Fruit fly (Drosophila melanogaster) whole organism, embryonic: ENCODE results near the gene Tmem214.
A peak's percentile ranks its signal among the peaks of the same experiment; 100 is the strongest.

Experiments used
- Blimp-1 ChIP-seq: fragments of 200-800 bp; sonication (Bioruptor generic); optimal IDR thresholded peaks from 3 replicates; lab custom pipeline; 2018; ENCODE audit warnings: missing biosample characterization, missing genetic modification characterization, mild to moderate bottlenecking, moderate library complexity, missing genetic modification reagents
- CG10959 ChIP-seq: fragments of 200-800 bp; sonication (Bioruptor generic); IDR thresholded peaks from 2 replicates; pipeline ENCODE4 v1.3.6; 2022; ENCODE audit warnings: missing biosample characterization, missing genetic modification characterization
- CG14441 ChIP-seq: fragments of 200-800 bp; sonication (Bioruptor generic); IDR thresholded peaks from 2 replicates; pipeline ENCODE4 v1.3.6; 2022; ENCODE audit warnings: missing biosample characterization, missing genetic modification characterization
- CG14710 ChIP-seq: fragments of 200-800 bp; sonication (Bioruptor generic); optimal IDR thresholded peaks from 3 replicates; lab custom pipeline; 2019; ENCODE audit warnings: missing biosample characterization, mild to moderate bottlenecking, missing genetic modification characterization, moderate library complexity
- CG15514 ChIP-seq: fragments of 200-800 bp; sonication (Bioruptor generic); optimal IDR thresholded peaks from 3 replicates; lab custom pipeline; 2017; ENCODE audit warnings: missing biosample characterization, missing genetic modification characterization, mild to moderate bottlenecking, moderate library complexity, missing genetic modification reagents
- CG16813 ChIP-seq: fragments of 200-800 bp; sonication (Bioruptor generic); IDR thresholded peaks from 3 replicates; pipeline ENCODE4 v1.3.6; 2022; ENCODE audit warnings: missing biosample characterization, missing genetic modification characterization; ENCODE audit not compliant: partially characterized antibody
- CG17802 ChIP-seq: fragments of 200-800 bp; sonication (Bioruptor generic); optimal IDR thresholded peaks from 2 replicates; lab custom pipeline; 2018; ENCODE audit warnings: missing biosample characterization, mild to moderate bottlenecking, missing genetic modification characterization, moderate library complexity
- CG18262 ChIP-seq: fragments of 200-800 bp; optimal IDR thresholded peaks from 3 replicates; lab custom pipeline; 2019; ENCODE audit warnings: missing biosample characterization, mild to moderate bottlenecking, missing genetic modification characterization, moderate library complexity
- CG18476 ChIP-seq: fragments of 200-800 bp; sonication (Bioruptor generic); optimal IDR thresholded peaks from 2 replicates; lab custom pipeline; 2016; ENCODE audit warnings: missing biosample characterization, mild to moderate bottlenecking, missing genetic modification characterization
- CG2678 ChIP-seq: fragments of 200-800 bp; sonication (Bioruptor generic); optimal IDR thresholded peaks from 3 replicates; lab custom pipeline; 2019; ENCODE audit warnings: missing biosample characterization, mild to moderate bottlenecking, missing genetic modification characterization, moderate library complexity
- CG30020 ChIP-seq: fragments of 200-800 bp; optimal IDR thresholded peaks from 2 replicates; lab custom pipeline; 2019; ENCODE audit warnings: missing biosample characterization, mild to moderate bottlenecking, missing genetic modification characterization, moderate library complexity
- CG34376 ChIP-seq: fragments of 200-800 bp; sonication (Bioruptor generic); optimal IDR thresholded peaks from 2 replicates; lab custom pipeline; 2018; ENCODE audit warnings: missing biosample characterization, mild to moderate bottlenecking, missing genetic modification characterization
- CG4707 ChIP-seq: fragments of 200-800 bp; sonication (Bioruptor generic); optimal IDR thresholded peaks from 2 replicates; lab custom pipeline; 2018; ENCODE audit warnings: missing biosample characterization, mild to moderate bottlenecking, missing genetic modification characterization, moderate library complexity
- CG7839 ChIP-seq: fragments of 200-800 bp; sonication (Bioruptor generic); optimal IDR thresholded peaks from 3 replicates; lab custom pipeline; 2018; ENCODE audit warnings: missing biosample characterization, mild to moderate bottlenecking, missing genetic modification characterization, moderate library complexity
- CG8765 ChIP-seq: fragments of 200-800 bp; sonication (Bioruptor generic); IDR thresholded peaks from 2 replicates; pipeline ENCODE4 v1.3.6; 2022; ENCODE audit warnings: missing biosample characterization, missing genetic modification characterization
- CG9817 ChIP-seq: fragments of 200-800 bp; sonication (Bioruptor generic); optimal IDR thresholded peaks from 2 replicates; lab custom pipeline; 2018; ENCODE audit warnings: missing biosample characterization, mild to moderate bottlenecking, missing genetic modification characterization, moderate library complexity
- Deaf1 ChIP-seq: fragments of 200-800 bp; optimal IDR thresholded peaks from 3 replicates; lab custom pipeline; 2019; ENCODE audit warnings: missing biosample characterization, mild to moderate bottlenecking, missing genetic modification characterization, moderate library complexity
- Dfd ChIP-seq, 2 experiments: fragments of >200 bp; optimal IDR thresholded peaks; 2 replicates each; lab custom pipeline; 2017; ENCODE audit warnings: missing biosample characterization in 2 of 2, missing genetic modification characterization in 2 of 2
- Dip2 ChIP-seq: fragments of 200-800 bp; sonication (Bioruptor generic); IDR thresholded peaks from 2 replicates; pipeline ENCODE4 v1.3.6; 2022; ENCODE audit warnings: missing biosample characterization, missing genetic modification characterization
- Doc2 ChIP-seq: fragments of 200-800 bp; sonication (Bioruptor generic); IDR thresholded peaks from 2 replicates; pipeline ENCODE4 v1.3.6; 2022; ENCODE audit warnings: missing biosample characterization, missing genetic modification characterization
- E2f2 ChIP-seq: fragments of 200-800 bp; sonication (Bioruptor generic); IDR thresholded peaks from 2 replicates; pipeline ENCODE4 v1.3.6; 2022; ENCODE audit warnings: missing biosample characterization, missing genetic modification characterization
- GATAe ChIP-seq: fragments of 200-800 bp; sonication (Bioruptor generic); conservative IDR thresholded peaks from 2 replicates; pipeline ENCODE4 v1.3.6; 2022; ENCODE audit warnings: missing biosample characterization, missing genetic modification characterization
- H15 ChIP-seq: fragments of 200-800 bp; sonication (Bioruptor generic); IDR thresholded peaks from 3 replicates; pipeline ENCODE4 v1.3.6; 2022; ENCODE audit warnings: missing biosample characterization, missing genetic modification characterization
- HHEX ChIP-seq: fragments of 200-800 bp; sonication (Bioruptor generic); optimal IDR thresholded peaks from 3 replicates; lab custom pipeline; 2017; ENCODE audit warnings: missing biosample characterization, mild to moderate bottlenecking, missing genetic modification characterization, missing genetic modification reagents
- Hr51 ChIP-seq, 2 experiments: fragments of 200-800 bp; sonication (Bioruptor generic); optimal IDR thresholded peaks; 2 replicates in 1 of 2; 3 replicates in 1 of 2; lab custom pipeline; 2016 to 2018; ENCODE audit warnings: missing biosample characterization in 2 of 2, missing genetic modification characterization in 2 of 2, mild to moderate bottlenecking in 1 of 2, moderate library complexity in 1 of 2
- Max ChIP-seq: fragments of 200-800 bp; sonication (Bioruptor generic); optimal IDR thresholded peaks from 2 replicates; lab custom pipeline; 2016; ENCODE audit warnings: missing biosample characterization, mild to moderate bottlenecking, missing genetic modification characterization
- NfI ChIP-seq: fragments of 200-800 bp; sonication (Bioruptor generic); optimal IDR thresholded peaks from 3 replicates; lab custom pipeline; 2018; ENCODE audit warnings: missing biosample characterization, mild to moderate bottlenecking, missing genetic modification characterization, moderate library complexity
- Oaz ChIP-seq: fragments of 200-800 bp; sonication (Bioruptor generic); IDR thresholded peaks from 2 replicates; pipeline ENCODE4 v1.3.6; 2022; ENCODE audit warnings: missing biosample characterization, missing genetic modification characterization
- Pdp1 ChIP-seq, 2 experiments: fragments of 200-800 bp; sonication (Bioruptor generic); optimal IDR thresholded peaks; 3 replicates each; lab custom pipeline; 2016; ENCODE audit warnings: missing biosample characterization in 2 of 2, missing genetic modification characterization in 2 of 2, mild to moderate bottlenecking in 1 of 2, moderate library complexity in 1 of 2
- Ravus ChIP-seq: fragments of 200-800 bp; sonication (Bioruptor generic); IDR thresholded peaks from 2 replicates; pipeline ENCODE4 v1.3.6; 2022; ENCODE audit warnings: missing biosample characterization, missing genetic modification characterization
- TFAM ChIP-seq: fragments of 200-800 bp; sonication (Bioruptor generic); optimal IDR thresholded peaks from 2 replicates; lab custom pipeline; 2017; ENCODE audit warnings: missing biosample characterization, missing genetic modification characterization, inconsistent platforms
- Xrp1 ChIP-seq: fragments of 200-800 bp; sonication (Bioruptor generic); IDR thresholded peaks from 2 replicates; pipeline ENCODE4 v1.3.6; 2022; ENCODE audit warnings: missing biosample characterization, missing genetic modification characterization
- abd-A ChIP-seq: fragments of 200-800 bp; sonication (Bioruptor generic); optimal IDR thresholded peaks from 3 replicates; lab custom pipeline; 2019; ENCODE audit warnings: missing biosample characterization, mild to moderate bottlenecking, missing genetic modification characterization, moderate library complexity
- al ChIP-seq: fragments of 200-800 bp; sonication (Bioruptor generic); IDR thresholded peaks from 2 replicates; pipeline ENCODE4 v1.3.6; 2022; ENCODE audit warnings: missing biosample characterization, missing genetic modification characterization
- ap ChIP-seq: fragments of 200-800 bp; sonication (Bioruptor generic); IDR thresholded peaks from 2 replicates; pipeline ENCODE4 v1.3.6; 2022; ENCODE audit warnings: missing biosample characterization, missing genetic modification characterization
- bcd ChIP-seq: fragments of 200-800 bp; sonication (Bioruptor generic); optimal IDR thresholded peaks from 2 replicates; lab custom pipeline; 2017; ENCODE audit warnings: missing biosample characterization, mild to moderate bottlenecking, missing genetic modification characterization
- ci ChIP-seq: fragments of 200-800 bp; sonication (Bioruptor generic); IDR thresholded peaks from 3 replicates; pipeline ENCODE4 v1.3.6; 2022; ENCODE audit warnings: missing biosample characterization, missing genetic modification characterization
- dan ChIP-seq: fragments of 200-800 bp; sonication (Bioruptor generic); IDR thresholded peaks from 2 replicates; pipeline ENCODE4 v1.3.6; 2022; ENCODE audit warnings: missing biosample characterization, missing genetic modification characterization
- dmrt11E ChIP-seq: fragments of 200-800 bp; sonication (Bioruptor generic); optimal IDR thresholded peaks from 3 replicates; lab custom pipeline; 2018; ENCODE audit warnings: missing biosample characterization, mild to moderate bottlenecking, missing genetic modification characterization, moderate library complexity
- gcm ChIP-seq: fragments of 200-800 bp; sonication (Bioruptor generic); optimal IDR thresholded peaks from 2 replicates; lab custom pipeline; 2019; ENCODE audit warnings: missing biosample characterization, mild to moderate bottlenecking, missing genetic modification characterization, moderate library complexity
- ken ChIP-seq: fragments of 200-800 bp; sonication (Bioruptor generic); IDR thresholded peaks from 3 replicates; pipeline ENCODE4 v1.3.6; 2022; ENCODE audit warnings: missing biosample characterization, missing genetic modification characterization
- maf-S ChIP-seq: fragments of 200-800 bp; sonication (Bioruptor generic); optimal IDR thresholded peaks from 2 replicates; lab custom pipeline; 2016; ENCODE audit warnings: missing biosample characterization, missing genetic modification characterization
- mirr ChIP-seq: fragments of 200-800 bp; sonication (Bioruptor generic); optimal IDR thresholded peaks from 3 replicates; lab custom pipeline; 2018; ENCODE audit warnings: missing biosample characterization, mild to moderate bottlenecking, missing genetic modification characterization
- otp ChIP-seq: fragments of 200-800 bp; sonication (Bioruptor generic); IDR thresholded peaks from 3 replicates; pipeline ENCODE4, ENCODE4 v1.3.6; 2022; ENCODE audit warnings: missing biosample characterization, missing genetic modification characterization
- schlank ChIP-seq: fragments of 200-800 bp; sonication (Bioruptor generic); optimal IDR thresholded peaks from 2 replicates; lab custom pipeline; 2018; ENCODE audit warnings: missing biosample characterization, mild to moderate bottlenecking, missing genetic modification characterization
- sd ChIP-seq: fragments of 200-800 bp; sonication (Bioruptor generic); optimal IDR thresholded peaks from 3 replicates; lab custom pipeline; 2018; ENCODE audit warnings: missing biosample characterization, mild to moderate bottlenecking, missing genetic modification characterization, moderate library complexity
- sisA ChIP-seq: fragments of 200-800 bp; sonication (Bioruptor generic); IDR thresholded peaks from 2 replicates; pipeline ENCODE4 v1.3.6; 2022; ENCODE audit warnings: missing biosample characterization, missing genetic modification characterization
- slp2 ChIP-seq: fragments of 200-800 bp; sonication (Bioruptor generic); optimal IDR thresholded peaks from 2 replicates; lab custom pipeline; 2016; ENCODE audit warnings: missing biosample characterization, missing genetic modification characterization
- sr ChIP-seq: fragments of 200-800 bp; sonication (Bioruptor generic); IDR thresholded peaks from 3 replicates; pipeline ENCODE4 v1.3.6; 2022; ENCODE audit warnings: missing biosample characterization, missing genetic modification characterization
- zen ChIP-seq: fragments of 200-800 bp; sonication (Bioruptor generic); optimal IDR thresholded peaks from 3 replicates; lab custom pipeline; 2018; ENCODE audit warnings: missing biosample characterization, mild to moderate bottlenecking, missing genetic modification characterization, moderate library complexity
- zf30C ChIP-seq: fragments of 200-800 bp; sonication (Bioruptor generic); optimal IDR thresholded peaks from 3 replicates; lab custom pipeline; 2018; ENCODE audit warnings: missing biosample characterization, mild to moderate bottlenecking, missing genetic modification characterization

Gene Tmem214

dm6 chr2L:10986138-10986537 is 16.1 kb upstream of the Tmem214 start (continued):
- no peak for TF ChIP-seq maf-S
- no peak for TF ChIP-seq sisA (GFP tag; lab: Robert Waterston, UW)
- TF ChIP-seq Ravus (GFP tag; lab: Robert Waterston, UW): no peak
- peak; percentile 56 for TF ChIP-seq H15 (GFP tag; lab: Robert Waterston, UW)
- no peak for TF ChIP-seq Hr51 (GFP tag; optimal IDR thresholded peaks at IDR 0.05; lab: Kevin White, UChicago)
- TF ChIP-seq ci (GFP tag; lab: Robert Waterston, UW): no peak
- no peak for TF ChIP-seq CG15514
- TF ChIP-seq slp2 (GFP tag; lab: Kevin White, UChicago): no peak
- no peak for TF ChIP-seq CG8765 (GFP tag; lab: Robert Waterston, UW)
- peak; percentile 67; the same call in 1 of the 3 replicates for TF ChIP-seq otp
- no peak for TF ChIP-seq ken
- TF ChIP-seq mirr (GFP tag; lab: Kevin White, UChicago): no peak
- TF ChIP-seq Oaz (GFP tag; lab: Robert Waterston, UW): no peak
- TF ChIP-seq CG16813: no peak
- peak in 1 of 2 experiments; percentile 19 for TF ChIP-seq Pdp1 (GFP tag; optimal IDR thresholded peaks at IDR 0.05; lab: Kevin White, UChicago)
- no peak for TF ChIP-seq CG9817
- no peak for TF ChIP-seq E2f2 (GFP tag; lab: Robert Waterston, UW)
- TF ChIP-seq CG30020 (tag; lab: Kevin White, UChicago): no peak
- no peak for TF ChIP-seq CG34376
- TF ChIP-seq CG10959 (GFP tag; lab: Robert Waterston, UW): no peak
- TF ChIP-seq abd-A (tag; lab: Kevin White, UChicago): no peak
- no peak for TF ChIP-seq Doc2 (GFP tag; lab: Robert Waterston, UW)
- no peak for TF ChIP-seq CG7839 (tag; lab: Kevin White, UChicago)
- TF ChIP-seq sd (tag; lab: Kevin White, UChicago): no peak
- no peak for TF ChIP-seq CG4707 (GFP tag; lab: Kevin White, UChicago)
- peak; percentile 72 for TF ChIP-seq ap (GFP tag; lab: Robert Waterston, UW)
- no peak for TF ChIP-seq Max
- TF ChIP-seq Blimp-1 (GFP tag; lab: Kevin White, UChicago): no peak
- TF ChIP-seq dmrt11E (tag; lab: Kevin White, UChicago): peak; percentile 34
- TF ChIP-seq Xrp1: peak; percentile 74
- no peak for TF ChIP-seq sr (GFP tag; lab: Robert Waterston, UW)
- peak; percentile 27 for TF ChIP-seq bcd (GFP tag; lab: Kevin White, UChicago)
- peak; percentile 65 for TF ChIP-seq CG14441 (GFP tag; lab: Robert Waterston, UW)
- TF ChIP-seq CG2678 (tag; lab: Kevin White, UChicago): peak; percentile 66
- no peak for TF ChIP-seq Deaf1 (tag; lab: Kevin White, UChicago)
- TF ChIP-seq al (GFP tag; lab: Robert Waterston, UW): peak; percentile 14; the same call in 1 of the 2 replicates
- TF ChIP-seq Dip2 (GFP tag; lab: Robert Waterston, UW): peak; percentile 91
- no peak for TF ChIP-seq NfI (GFP tag; lab: Kevin White, UChicago)
- peak; percentile 47 for TF ChIP-seq CG14710 (tag; lab: Kevin White, UChicago)
- TF ChIP-seq TFAM (GFP tag; lab: Kevin White, UChicago): no peak
- TF ChIP-seq dan (GFP tag; lab: Robert Waterston, UW): no peak
- TF ChIP-seq gcm (GFP tag; lab: Kevin White, UChicago): no peak
- TF ChIP-seq zen (tag; lab: Kevin White, UChicago): peak; percentile 40
- TF ChIP-seq Dfd (GFP tag; optimal IDR thresholded peaks at IDR 0.05; lab: Kevin White, UChicago): no peak
- TF ChIP-seq GATAe (GFP tag; lab: Robert Waterston, UW): no peak
- TF ChIP-seq schlank (tag; lab: Kevin White, UChicago): no peak
- TF ChIP-seq CG18262 (tag; lab: Kevin White, UChicago): peak; percentile 69
- no peak for TF ChIP-seq CG18476 (GFP tag; lab: Kevin White, UChicago)
- TF ChIP-seq HHEX: peak; percentile 17
- TF ChIP-seq zf30C (GFP tag; lab: Kevin White, UChicago): peak; percentile 49
- no peak for TF ChIP-seq CG17802 (tag; lab: Kevin White, UChicago)
